Worm (Caenorhabditis elegans) whole organism, L4/young adult: ENCODE measurements around the gene T20D4.12.

Experiments
- W03F9.2 ChIP-seq: fragments of 150-350 bp; optimal IDR thresholded peaks from 2 replicates; lab custom pipeline; 2014; ENCODE audit warnings: missing biosample characterization, missing genetic modification characterization
- dao-5 ChIP-seq: sonication (generic microtip); optimal IDR thresholded peaks from 2 replicates; lab custom pipeline; 2016; ENCODE audit warnings: missing genotype, missing genetic modification characterization, moderate library complexity, missing compliant biosample characterization

DNA sequence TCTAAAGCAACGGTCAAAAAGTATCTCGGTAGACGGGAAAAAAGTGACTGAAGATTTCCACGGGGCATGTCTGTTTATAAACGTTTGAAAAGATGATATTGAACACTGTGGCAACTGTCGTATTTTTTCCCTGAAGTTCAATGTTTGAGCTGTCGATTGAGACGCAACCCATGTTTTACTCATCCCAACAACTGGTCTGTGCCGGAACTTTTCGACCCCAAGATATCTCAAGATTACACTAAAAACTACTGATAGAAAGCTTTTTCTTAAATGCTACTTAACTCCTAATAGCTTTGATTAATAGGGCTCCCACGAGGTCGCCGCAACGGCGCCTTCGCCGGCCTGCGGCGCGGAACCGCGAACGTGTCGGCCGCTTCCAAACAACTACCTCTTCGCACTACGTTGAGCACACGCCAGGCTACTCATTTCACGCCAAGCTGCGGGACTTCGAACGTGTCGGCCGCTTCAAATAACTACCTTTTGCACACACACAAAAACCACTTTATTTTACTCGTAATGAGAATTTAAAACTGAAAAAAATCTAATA, 2.1 kb upstream of the T20D4.12 start, which contains the start of gene T20D4.15:
- TF ChIP-seq W03F9.2 (tag; lab: Kevin White, UChicago) (no peak), dao-5 (tag; lab: Kevin White, UChicago) (no peak)
